Worm (Caenorhabditis elegans): ENCODE results near the gene rfth-1.

rfth-1 gene

ce11 chrIV:4473767-4474166 is 37.3 kb downstream of the rfth-1 start (continued):
- TF ChIP-seq ZK337.2 (GFP tag; IDR thresholded peaks at IDR 0.05) (no peak), hmg-1.1 (GFP tag; IDR thresholded peaks at IDR 0.05) (0 out of 2 replicates have a peak, but pooled peaks have one; percentile 13), spr-3 (GFP tag; optimal IDR thresholded peaks at IDR 0.05) (no peak), T26A8.4 (GFP tag; IDR thresholded peaks at IDR 0.05) (peak; percentile 36; the same call in 1 of the 2 replicates), lir-3 (tag; optimal IDR thresholded peaks at IDR 0.05) (no peak), skn-1 (tag; optimal IDR thresholded peaks at IDR 0.05) (no peak), zfp-3 (GFP tag; conservative IDR thresholded peaks at IDR 0.05) (no peak), F26F4.8 (GFP tag; conservative IDR thresholded peaks at IDR 0.05) (no peak), mdt-29 (GFP tag; IDR thresholded peaks at IDR 0.05) (peak; percentile 28; the same call in 1 of the 2 replicates), mxl-3 (GFP tag; optimal IDR thresholded peaks at IDR 0.05) (peak; percentile 24), F10B5.3 (tag; optimal IDR thresholded peaks at IDR 0.05) (no peak), lin-38 (GFP tag; IDR thresholded peaks at IDR 0.05) (no peak)

- TF ChIP-seq hlh-30 (tag; optimal IDR thresholded peaks at IDR 0.05; ENCODE audit: insufficient read depth) (peak; percentile 84), mes-2 (tag; optimal IDR thresholded peaks at IDR 0.05; ENCODE audit: poor library complexity, severe bottlenecking) (no peak), egl-27 (tag; optimal IDR thresholded peaks at IDR 0.05) (no peak), tag-97 (GFP tag; IDR thresholded peaks at IDR 0.05) (no peak), dmd-9 (GFP tag; IDR thresholded peaks at IDR 0.05) (peak; percentile 60; the same call in 1 of the 2 replicates), spr-1 (tag; optimal IDR thresholded peaks at IDR 0.05) (no peak), hlh-11 (tag; optimal IDR thresholded peaks at IDR 0.05) (peak; percentile 62), fkh-10 (GFP tag; optimal IDR thresholded peaks at IDR 0.05) (no peak), snpc-4 (tag; optimal IDR thresholded peaks at IDR 0.05) (no peak), ceh-32 (tag; optimal IDR thresholded peaks at IDR 0.05; ENCODE audit: poor library complexity) (no peak), mdt-29 (GFP tag; IDR thresholded peaks at IDR 0.05) (peak; percentile 12; the same call in 1 of the 2 replicates), T20F7.1 (GFP tag; optimal IDR thresholded peaks at IDR 0.05) (no peak), ceh-20 (GFP tag; IDR thresholded peaks at IDR 0.05) (no peak), Y75B8A.6 (GFP tag; IDR thresholded peaks at IDR 0.05) (peak; percentile 34; the same call in 1 of the 2 replicates), zip-2 (tag; optimal IDR thresholded peaks at IDR 0.05) (no peak), zfp-3 (GFP tag; conservative IDR thresholded peaks at IDR 0.05) (no peak), Y5F2A.4 (GFP tag; optimal IDR thresholded peaks at IDR 0.05) (no peak), nhr-11 (tag; optimal IDR thresholded peaks at IDR 0.05) (peak; percentile 17), ZK337.2 (GFP tag; IDR thresholded peaks at IDR 0.05) (no peak), hmg-1.1 (GFP tag; IDR thresholded peaks at IDR 0.05) (peak; percentile 17; the same call in 1 of the 2 replicates), nhr-76 (tag; optimal IDR thresholded peaks at IDR 0.05) (no peak), madf-9 (GFP tag; conservative IDR thresholded peaks at IDR 0.05) (no peak), mep-1 (tag; optimal IDR thresholded peaks at IDR 0.05) (peak; percentile 44), lin-29 (GFP tag; IDR thresholded peaks at IDR 0.05) (no peak), nhr-28 (tag; optimal IDR thresholded peaks at IDR 0.05) (peak; percentile 69), pqm-1 (tag; optimal IDR thresholded peaks at IDR 0.05) (no peak), set-16 (GFP tag; IDR thresholded peaks at IDR 0.05) (no peak), nhr-42 (GFP tag; IDR thresholded peaks at IDR 0.05) (no peak), ztf-11 (tag; optimal IDR thresholded peaks at IDR 0.05) (no peak), sdz-12 (GFP tag; optimal IDR thresholded peaks at IDR 0.05) (no peak), skn-1 (tag; optimal IDR thresholded peaks at IDR 0.05) (no peak), ztf-7 (tag; optimal IDR thresholded peaks at IDR 0.05) (no peak), ceh-44 (GFP tag; IDR thresholded peaks at IDR 0.05) (no peak), dmd-8 (GFP tag; IDR thresholded peaks at IDR 0.05) (no peak), zfp-2 (tag; optimal IDR thresholded peaks at IDR 0.05) (no peak), zip-11 (GFP tag; IDR thresholded peaks at IDR 0.05) (no peak), F10B5.3 (tag; optimal IDR thresholded peaks at IDR 0.05) (no peak), arid-1 (GFP tag; conservative IDR thresholded peaks at IDR 0.05) (no peak), attf-4 (tag; optimal IDR thresholded peaks at IDR 0.05) (no peak), unc-62 (GFP tag; optimal IDR thresholded peaks at IDR 0.05 in 1 of 2) (peak in 1 of 2 experiments; percentile 98), unc-62 (tag; optimal IDR thresholded peaks at IDR 0.05) (no peak), nhr-77 (tag; optimal IDR thresholded peaks at IDR 0.05) (no peak)
Observed at ce11 chrIV:4472418-4473173, 38.5 kb downstream of the rfth-1 start.
